Fruit fly (Drosophila melanogaster): Measurements from ENCODE around the gene sip2.

sip2 gene

DNA sequence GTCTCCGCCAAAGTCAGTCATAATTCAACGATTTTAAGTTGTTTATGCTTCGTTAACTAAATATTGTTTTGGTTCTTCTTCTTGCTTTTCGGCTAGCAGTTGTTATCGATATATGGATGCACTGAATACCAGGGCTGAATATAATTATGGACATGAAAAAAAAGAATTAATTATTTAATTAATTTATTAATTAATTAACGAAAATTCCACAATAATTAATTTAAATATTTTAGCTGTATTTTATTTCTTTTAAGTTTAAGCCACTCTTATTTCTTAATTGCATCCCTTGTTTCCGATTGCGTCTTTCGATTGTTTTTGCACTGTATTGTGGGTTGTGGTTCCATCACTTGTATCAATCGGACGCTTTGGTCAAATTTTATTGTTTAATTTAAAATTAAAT is 13.8 kb downstream of the sip2 start, which contains the start of the genes Gas41 and SA1 (continued):
- TF ChIP-seq CG17802 (tag; optimal IDR thresholded peaks at IDR 0.05) (peak; percentile 52), Ssrp (tag; optimal IDR thresholded peaks at IDR 0.05) (peak; percentile 89), CG18262 (tag; optimal IDR thresholded peaks at IDR 0.05) (peak; percentile 92), tna (GFP tag; IDR thresholded peaks at IDR 0.05; ENCODE audit: partially characterized antibody) (0 out of 2 replicates have a peak, but pooled peaks have one; percentile 7), tll (GFP tag; optimal IDR thresholded peaks at IDR 0.05) (no peak), CG15479 (GFP tag; optimal IDR thresholded peaks at IDR 0.05) (no peak), az2 (GFP tag; optimal IDR thresholded peaks at IDR 0.05) (peak; percentile 70), CG16815 (GFP tag; optimal IDR thresholded peaks at IDR 0.05) (peak; percentile 13), ro (GFP tag; IDR thresholded peaks at IDR 0.05) (no peak), sob (GFP tag; IDR thresholded peaks at IDR 0.05) (no peak), CG12942 (GFP tag; optimal IDR thresholded peaks at IDR 0.05) (peak; percentile 72), Eip74EF (GFP tag; optimal IDR thresholded peaks at IDR 0.05) (no peak), CG3847 (GFP tag; IDR thresholded peaks at IDR 0.05) (no peak), CG4707 (GFP tag; optimal IDR thresholded peaks at IDR 0.05) (peak; percentile 52), CG33557 (GFP tag; optimal IDR thresholded peaks at IDR 0.05) (peak; percentile 94), maf-S (GFP tag; optimal IDR thresholded peaks at IDR 0.05) (no peak), gem (tag; optimal IDR thresholded peaks at IDR 0.05) (peak; percentile 97), cato (GFP tag; optimal IDR thresholded peaks at IDR 0.05; ENCODE audit: borderline replicate concordance) (peak; percentile 85), CG42726 (GFP tag; IDR thresholded peaks at IDR 0.05; ENCODE audit: partially characterized antibody) (0 out of 2 replicates have a peak, but pooled peaks have one; percentile 57), croc (GFP tag; conservative IDR thresholded peaks at IDR 0.05) (peak; percentile 66), CG12155 (GFP tag; optimal IDR thresholded peaks at IDR 0.05) (peak; percentile 30), CG13894 (tag; optimal IDR thresholded peaks at IDR 0.05) (peak; percentile 91), al (GFP tag; IDR thresholded peaks at IDR 0.05) (no peak; the same call in 1 of the 2 replicates), gsb (GFP tag; IDR thresholded peaks at IDR 0.05) (peak; percentile 63), nerfin-1 (tag; optimal IDR thresholded peaks at IDR 0.05) (peak; percentile 85), mld (GFP tag; IDR thresholded peaks at IDR 0.05; ENCODE audit: partially characterized antibody) (peak; percentile 48; the same call in 1 of the 3 replicates), lmd (GFP tag; IDR thresholded peaks at IDR 0.05) (no peak), Chrac-16 (GFP tag; optimal IDR thresholded peaks at IDR 0.05) (peak; percentile 93), stc (GFP tag; IDR thresholded peaks at IDR 0.05) (peak; percentile 85), her (GFP tag; optimal IDR thresholded peaks at IDR 0.05) (no peak), Rx (GFP tag; IDR thresholded peaks at IDR 0.05) (peak; percentile 61), gfzf (GFP tag; optimal IDR thresholded peaks at IDR 0.05) (peak; percentile 34), Hr39 (optimal IDR thresholded peaks at IDR 0.05) (no peak), Dip2 (GFP tag; IDR thresholded peaks at IDR 0.05) (no peak), hbn (GFP tag; IDR thresholded peaks at IDR 0.05; ENCODE audit: partially characterized antibody) (peak; percentile 68; the same call in 1 of the 2 replicates), zen (tag; optimal IDR thresholded peaks at IDR 0.05) (peak; percentile 95), CG13775 (GFP tag; optimal IDR thresholded peaks at IDR 0.05) (peak; percentile 100), CG11723 (GFP tag; optimal IDR thresholded peaks at IDR 0.05) (no peak), dimm (GFP tag; IDR thresholded peaks at IDR 0.05) (peak; percentile 7; the same call in 1 of the 2 replicates), CG11695 (GFP tag; IDR thresholded peaks at IDR 0.05) (peak; percentile 50; the same call in 2 of the 3 replicates), CG9215 (GFP tag; IDR thresholded peaks at IDR 0.05) (peak; percentile 89), Ets65A (GFP tag) (peak; percentile 63), prd (optimal IDR thresholded peaks at IDR 0.05) (no peak), prd (GFP tag; IDR thresholded peaks at IDR 0.05) (peak; percentile 96), dpn (GFP tag; optimal IDR thresholded peaks at IDR 0.05) (peak in 1 of 2 experiments; percentile 74), NC2β (GFP tag; optimal IDR thresholded peaks at IDR 0.05) (peak; percentile 57), Camta (GFP tag; optimal IDR thresholded peaks at IDR 0.05) (no peak), bcd (GFP tag; optimal IDR thresholded peaks at IDR 0.05) (peak; percentile 58), org-1 (GFP tag; optimal IDR thresholded peaks at IDR 0.05) (no peak), dmrt11E (tag; optimal IDR thresholded peaks at IDR 0.05) (peak; percentile 82), MBD-R2 (GFP tag; IDR thresholded peaks at IDR 0.05) (peak; percentile 78)

Measured in whole organism, embryonic.